Fruit fly (Drosophila melanogaster): Measurements from ENCODE around the gene CG7091.

DNA sequence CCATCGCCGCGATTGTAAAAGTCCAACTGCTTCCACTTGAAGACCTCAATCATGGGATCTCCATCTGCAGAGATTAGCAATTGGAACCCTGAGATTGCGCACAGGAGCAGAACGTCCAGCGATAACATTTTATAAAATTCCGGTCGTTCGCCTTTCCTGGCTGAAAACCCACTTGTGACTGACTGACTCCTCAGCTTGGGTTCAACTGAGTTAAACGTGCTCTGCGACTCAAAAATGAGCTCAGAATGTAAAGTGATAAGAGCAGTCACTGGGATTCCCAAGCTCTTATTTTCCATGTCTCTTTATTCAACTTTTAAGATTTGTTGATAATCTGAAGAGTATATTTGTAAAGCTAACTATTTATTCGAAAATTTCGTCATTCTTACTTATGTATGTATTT is 15.2 kb downstream of the CG7091 start, which contains the start of gene yellow-f:
- TF ChIP-seq CG8478 (optimal IDR thresholded peaks at IDR 0.05) (no peak), CTCF (optimal IDR thresholded peaks at IDR 0.05) (no peak)

All from S2 (cell line).